Worm (Caenorhabditis elegans): ENCODE data around the gene orc-3.

DNA sequence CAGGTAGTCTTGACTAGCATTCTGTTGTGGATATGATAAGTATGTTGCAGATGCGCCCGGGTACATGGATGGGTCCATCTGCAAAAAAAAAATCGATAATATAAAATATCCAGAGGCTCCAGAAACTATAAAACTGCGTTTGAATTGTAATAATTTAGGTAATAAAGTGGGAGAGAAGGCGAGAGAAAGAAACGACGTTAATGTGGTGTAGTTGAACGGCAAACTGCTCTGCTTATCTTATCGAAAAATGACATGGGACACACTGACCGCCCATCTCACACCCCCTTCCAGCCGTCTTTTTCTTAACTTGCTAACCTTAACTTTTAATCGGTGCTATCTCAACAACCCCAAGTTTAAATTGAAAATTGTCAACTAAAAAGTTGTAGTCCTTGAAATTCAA, 14.1 kb downstream of the orc-3 start:
- TF ChIP-seq K11D2.4 (GFP tag; IDR thresholded peaks at IDR 0.05) (no peak), F52B5.7 (tag; optimal IDR thresholded peaks at IDR 0.05) (no peak), unc-62 (GFP tag; optimal IDR thresholded peaks at IDR 0.05) (no peak), hrde-1 (tag; optimal IDR thresholded peaks at IDR 0.05; ENCODE audit: borderline replicate concordance) (no peak), ceh-40 (GFP tag; IDR thresholded peaks at IDR 0.05) (no peak), nfya-1 (tag; optimal IDR thresholded peaks at IDR 0.05; ENCODE audit: borderline replicate concordance, insufficient read depth) (no peak), aptf-2 (GFP tag; conservative IDR thresholded peaks at IDR 0.05) (no peak), ccch-3 (GFP tag; optimal IDR thresholded peaks at IDR 0.05) (no peak), K12H6.12 (tag; optimal IDR thresholded peaks at IDR 0.05) (no peak), egrh-3 (GFP tag; IDR thresholded peaks at IDR 0.05) (no peak), C17E4.6 (GFP tag; IDR thresholded peaks at IDR 0.05) (no peak), nfyb-1 (GFP tag; IDR thresholded peaks at IDR 0.05) (no peak)
